Fruit fly (Drosophila melanogaster): Measurements from ENCODE around the gene CG31300.
A peak's percentile ranks its signal among the peaks of the same experiment; 100 is the strongest.

CG31300 gene

DNA sequence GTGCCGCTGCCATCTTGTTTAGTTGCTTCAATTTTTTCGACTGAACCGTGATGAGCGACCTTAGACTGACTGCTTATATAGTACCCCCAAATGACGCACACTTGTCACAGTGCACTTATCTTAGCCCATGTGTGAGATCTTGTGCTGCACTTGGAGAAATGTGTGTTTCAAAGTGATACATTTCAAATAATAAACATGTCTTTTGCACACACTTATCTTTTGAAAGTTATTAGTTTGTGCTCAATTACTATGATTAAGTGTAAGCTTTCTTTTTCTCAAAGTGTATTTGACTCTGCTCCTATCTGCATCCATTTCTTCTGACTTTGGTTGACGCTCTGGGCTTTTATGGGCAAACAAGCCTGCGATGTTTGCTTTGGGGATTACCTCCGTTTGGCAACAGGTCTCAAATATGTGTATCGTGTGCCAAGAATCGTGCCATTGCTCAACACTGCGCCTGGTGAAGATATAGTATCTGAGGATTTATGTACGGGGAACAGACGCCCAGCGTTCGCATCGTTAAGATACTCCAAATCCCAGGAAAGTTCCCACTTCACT lies 3.5 kb upstream of the CG31300 start, which contains the start of gene CG10514 (continued):
- TF ChIP-seq bbx (GFP tag; IDR thresholded peaks at IDR 0.05; ENCODE audit: partially characterized antibody), result no peak
- no peak for TF ChIP-seq slp2 (GFP tag; optimal IDR thresholded peaks at IDR 0.05)
- TF ChIP-seq CG9215 (GFP tag; IDR thresholded peaks at IDR 0.05), result no peak
- TF ChIP-seq dpn (GFP tag; optimal IDR thresholded peaks at IDR 0.05), result no peak
- no peak for TF ChIP-seq al (GFP tag; IDR thresholded peaks at IDR 0.05)
- peak; percentile 24 for TF ChIP-seq lab (GFP tag; optimal IDR thresholded peaks at IDR 0.05)
- TF ChIP-seq BEAF-32 (GFP tag; optimal IDR thresholded peaks at IDR 0.05), result no peak
- no peak for TF ChIP-seq CG10543 (GFP tag; optimal IDR thresholded peaks at IDR 0.05)
- TF ChIP-seq Hmr (GFP tag; optimal IDR thresholded peaks at IDR 0.05), result no peak

DNA sequence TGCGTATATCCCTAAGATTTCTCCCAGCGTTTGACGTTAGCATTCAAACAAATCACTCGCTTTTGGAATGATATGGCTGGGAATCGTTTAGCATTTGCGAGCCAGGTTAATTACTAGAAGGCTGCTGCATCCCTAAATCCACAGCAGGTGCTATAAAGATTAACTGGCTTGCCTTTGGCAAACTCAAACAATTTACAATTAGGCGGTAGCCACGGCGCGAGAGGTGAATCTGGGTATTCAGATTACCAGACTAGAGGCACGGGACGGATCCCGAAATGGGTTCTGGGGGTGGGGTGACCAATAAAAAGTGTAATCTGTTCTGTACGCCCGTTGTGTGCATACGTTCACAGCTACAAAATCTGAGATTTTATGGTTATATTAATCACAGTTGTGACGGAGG lies 2.3 kb upstream of the CG31300 start, which contains the start of gene CG11892:
TSS of gene CG11892 (plus strand) at position 384 of the 400 bp plus-strand sequence.
- peak; percentile 45 for TF ChIP-seq Vsx1 (GFP tag; optimal IDR thresholded peaks at IDR 0.05)
- no peak for TF ChIP-seq tx (GFP tag; optimal IDR thresholded peaks at IDR 0.05)
- no peak for TF ChIP-seq ham (GFP tag; IDR thresholded peaks at IDR 0.05)
- peak; percentile 21 for TF ChIP-seq org-1 (GFP tag; optimal IDR thresholded peaks at IDR 0.05)
- TF ChIP-seq repo (GFP tag; optimal IDR thresholded peaks at IDR 0.05), result no peak
- peak; percentile 15 for TF ChIP-seq lilli (GFP tag; optimal IDR thresholded peaks at IDR 0.05)
- peak; percentile 82 for TF ChIP-seq ATbp (GFP tag; optimal IDR thresholded peaks at IDR 0.05)
- peak; percentile 65 for TF ChIP-seq CG2678 (tag; optimal IDR thresholded peaks at IDR 0.05)
- TF ChIP-seq p53 (GFP tag; optimal IDR thresholded peaks at IDR 0.05), result no peak
- TF ChIP-seq Rfx (GFP tag; IDR thresholded peaks at IDR 0.05), result 0 out of 2 replicates have a peak, but pooled peaks have one; percentile 15
- TF ChIP-seq MTF-1 (GFP tag; optimal IDR thresholded peaks at IDR 0.05; ENCODE audit: borderline replicate concordance), result peak; percentile 69
- no peak for TF ChIP-seq pho (GFP tag; optimal IDR thresholded peaks at IDR 0.05)
- TF ChIP-seq Asciz (GFP tag; optimal IDR thresholded peaks at IDR 0.05), result peak; percentile 42
- TF ChIP-seq HmgZ (tag; optimal IDR thresholded peaks at IDR 0.05), result peak; percentile 32
- TF ChIP-seq ara (GFP tag; IDR thresholded peaks at IDR 0.05), result 0 out of 2 replicates have a peak, but pooled peaks have one; percentile 43
- peak; percentile 39 for TF ChIP-seq CG4707 (GFP tag; optimal IDR thresholded peaks at IDR 0.05)
- peak; percentile 15 for TF ChIP-seq exex (tag; optimal IDR thresholded peaks at IDR 0.05)
- TF ChIP-seq pzg (GFP tag; optimal IDR thresholded peaks at IDR 0.05), result no peak
- TF ChIP-seq CG11695 (GFP tag; IDR thresholded peaks at IDR 0.05), result 0 out of 3 replicates have a peak, but pooled peaks have one; percentile 20
- no peak for TF ChIP-seq CG6689 (GFP tag; IDR thresholded peaks at IDR 0.05)
- peak; percentile 76 for TF ChIP-seq CG13296 (GFP tag; optimal IDR thresholded peaks at IDR 0.05)
- TF ChIP-seq dati (GFP tag; IDR thresholded peaks at IDR 0.05), result no peak
- TF ChIP-seq Meics (GFP tag; optimal IDR thresholded peaks at IDR 0.05), result peak; percentile 55
- TF ChIP-seq Dek (tag; optimal IDR thresholded peaks at IDR 0.05), result no peak
- peak; percentile 54 for TF ChIP-seq cwo (GFP tag; optimal IDR thresholded peaks at IDR 0.05)
- no peak for TF ChIP-seq pita (GFP tag; optimal IDR thresholded peaks at IDR 0.05)
- peak; percentile 17 for TF ChIP-seq CG34376 (GFP tag; optimal IDR thresholded peaks at IDR 0.05)
- no peak for TF ChIP-seq CG9437 (GFP tag; optimal IDR thresholded peaks at IDR 0.05)
- TF ChIP-seq Hey (tag; optimal IDR thresholded peaks at IDR 0.05), result peak; percentile 53
- no peak for TF ChIP-seq CG43689 (GFP tag; IDR thresholded peaks at IDR 0.05)
- TF ChIP-seq CG8281 (tag; optimal IDR thresholded peaks at IDR 0.05), result peak; percentile 19
- TF ChIP-seq CG6683 (GFP tag; optimal IDR thresholded peaks at IDR 0.05), result no peak
- TF ChIP-seq CG14014 (GFP tag; IDR thresholded peaks at IDR 0.05), result peak; percentile 27; the same call in 1 of the 2 replicates
- no peak for TF ChIP-seq tup (GFP tag; optimal IDR thresholded peaks at IDR 0.05)
- TF ChIP-seq Ets97D (GFP tag; optimal IDR thresholded peaks at IDR 0.05), result no peak
- TF ChIP-seq CG7987 (GFP tag; optimal IDR thresholded peaks at IDR 0.05), result peak; percentile 80
- peak; percentile 6 for TF ChIP-seq her (GFP tag; optimal IDR thresholded peaks at IDR 0.05)
- peak; percentile 42 for TF ChIP-seq CG3407 (GFP tag; optimal IDR thresholded peaks at IDR 0.05)
- peak; percentile 37 for TF ChIP-seq Sox102F (GFP tag; optimal IDR thresholded peaks at IDR 0.05)
